Fruit fly (Drosophila melanogaster) whole organism, prepupa: ENCODE results near the gene CG5151.

Experiments used
- Blimp-1 ChIP-seq: fragments of 200-800 bp; sonication (Bioruptor generic); optimal IDR thresholded peaks from 3 replicates; lab custom pipeline; 2017; ENCODE audit warnings: missing biosample characterization, missing genetic modification characterization, mild to moderate bottlenecking, moderate library complexity, missing genetic modification reagents
- CG11762 ChIP-seq: fragments of 200-800 bp; sonication (Bioruptor generic); optimal IDR thresholded peaks from 3 replicates; lab custom pipeline; 2016; ENCODE audit warnings: missing biosample characterization, missing genetic modification characterization; ENCODE audit not compliant: insufficient read depth
- CG8632 ChIP-seq: fragments of 200-800 bp; sonication (Bioruptor generic); optimal IDR thresholded peaks from 3 replicates; lab custom pipeline; 2016; ENCODE audit warnings: missing biosample characterization, missing genetic modification characterization
- Eip75B ChIP-seq: fragments of 200-800 bp; sonication (Bioruptor generic); optimal IDR thresholded peaks from 3 replicates; lab custom pipeline; 2016; ENCODE audit warnings: missing biosample characterization, missing genetic modification characterization
- Ets21C ChIP-seq: fragments of 200-800 bp; sonication (Bioruptor generic); optimal IDR thresholded peaks from 3 replicates; lab custom pipeline; 2016; ENCODE audit warnings: missing biosample characterization, missing genetic modification characterization
- Hr39 ChIP-seq: fragments of 200-800 bp; sonication (Bioruptor generic); optimal IDR thresholded peaks from 2 replicates; lab custom pipeline; 2016; ENCODE audit warnings: missing biosample characterization, missing genetic modification characterization
- dsx ChIP-seq: fragments of 200-800 bp; optimal IDR thresholded peaks from 3 replicates; lab custom pipeline; 2019; ENCODE audit warnings: missing biosample characterization, mild to moderate bottlenecking, missing genetic modification characterization, moderate library complexity; ENCODE audit not compliant: poor library complexity, severe bottlenecking
- fd85E ChIP-seq: fragments of 200-800 bp; sonication (Bioruptor generic); optimal IDR thresholded peaks from 3 replicates; lab custom pipeline; 2016; ENCODE audit warnings: missing biosample characterization, missing genetic modification characterization
- salr ChIP-seq, 2 experiments: fragments of 200-800 bp; sonication (Bioruptor generic); optimal IDR thresholded peaks; 3 replicates each; lab custom pipeline; 2016 to 2018; ENCODE audit warnings: missing biosample characterization in 2 of 2, missing genetic modification characterization in 2 of 2, mild to moderate bottlenecking in 1 of 2
- spab ChIP-seq: fragments of 200-800 bp; sonication (Bioruptor generic); optimal IDR thresholded peaks from 2 replicates; lab custom pipeline; 2017; ENCODE audit warnings: missing biosample characterization, mild to moderate bottlenecking, missing genetic modification characterization, missing genetic modification reagents

DNA sequence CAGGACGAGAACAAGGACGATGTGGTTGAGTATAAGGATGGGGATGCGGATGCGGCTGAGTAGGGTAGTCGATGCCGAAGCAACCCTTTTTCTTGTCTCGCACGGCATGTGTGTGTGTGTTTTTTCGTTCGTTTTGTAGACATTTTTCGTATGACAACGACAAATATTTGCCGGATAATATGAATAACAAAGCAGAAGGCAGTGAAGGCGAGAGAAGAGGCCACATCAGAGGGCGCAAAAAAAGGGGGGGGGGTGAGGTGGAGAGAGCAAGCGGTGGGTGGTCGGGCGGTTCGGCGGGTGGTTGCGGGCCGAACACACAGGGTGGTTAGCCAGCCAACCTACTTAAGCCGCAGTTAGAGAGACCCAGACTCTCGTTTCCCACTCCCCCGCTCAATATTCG lies 7.9 kb upstream of the CG5151 start:
- TF ChIP-seq CG11762 (GFP tag; lab: Kevin White, UChicago), result no peak
- TF ChIP-seq dsx (GFP tag; lab: Kevin White, UChicago), result no peak
- no peak for TF ChIP-seq fd85E (GFP tag; lab: Kevin White, UChicago)
- no peak for TF ChIP-seq Blimp-1
- TF ChIP-seq Eip75B (GFP tag; lab: Kevin White, UChicago), result no peak
- TF ChIP-seq Ets21C (GFP tag; lab: Kevin White, UChicago), result no peak
- no peak for TF ChIP-seq CG8632
- TF ChIP-seq spab (GFP tag; lab: Kevin White, UChicago), result no peak
- no peak for TF ChIP-seq Hr39 (GFP tag; lab: Kevin White, UChicago)
- TF ChIP-seq salr (GFP tag; optimal IDR thresholded peaks at IDR 0.05; lab: Kevin White, UChicago), result no peak
